Worm (Caenorhabditis elegans): Measurements from ENCODE around the gene ceh-33.

ceh-33 gene

DNA sequence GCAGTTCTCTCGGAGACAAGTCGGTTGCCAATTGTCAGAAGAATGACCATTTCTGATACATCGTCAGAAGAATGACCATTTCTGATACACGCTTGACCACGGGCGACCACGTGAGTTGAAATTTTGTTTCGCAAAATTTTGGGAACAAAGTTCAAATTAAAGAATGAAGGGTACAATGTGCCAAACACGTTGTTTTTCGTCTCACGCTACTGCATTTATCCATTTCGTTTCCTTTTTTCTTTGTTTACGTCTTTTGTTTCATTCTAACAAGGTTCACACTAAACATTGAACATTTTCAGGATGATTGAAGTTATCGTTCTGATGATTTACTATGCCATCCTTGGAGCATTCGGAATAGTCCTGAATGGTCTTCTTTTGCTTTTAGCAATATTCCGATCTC lies 27.0 kb upstream of the ceh-33 start, which contains the start of gene srd-9:
Gene srd-9 (plus strand): TSS at position 301 of the 400 bp plus-strand sequence.
- TF ChIP-seq ceh-19 (GFP tag; optimal IDR thresholded peaks at IDR 0.05) = no peak
- no peak for TF ChIP-seq pat-9 (tag; optimal IDR thresholded peaks at IDR 0.05)
- TF ChIP-seq hlh-13 (GFP tag; optimal IDR thresholded peaks at IDR 0.05) = no peak
- TF ChIP-seq ceh-2 (tag; optimal IDR thresholded peaks at IDR 0.05) = no peak
- TF ChIP-seq ets-4 (tag; optimal IDR thresholded peaks at IDR 0.05) = no peak
- no peak for TF ChIP-seq rnt-1 (tag; optimal IDR thresholded peaks at IDR 0.05)
- TF ChIP-seq nhr-232 (tag; optimal IDR thresholded peaks at IDR 0.05) = no peak

DNA sequence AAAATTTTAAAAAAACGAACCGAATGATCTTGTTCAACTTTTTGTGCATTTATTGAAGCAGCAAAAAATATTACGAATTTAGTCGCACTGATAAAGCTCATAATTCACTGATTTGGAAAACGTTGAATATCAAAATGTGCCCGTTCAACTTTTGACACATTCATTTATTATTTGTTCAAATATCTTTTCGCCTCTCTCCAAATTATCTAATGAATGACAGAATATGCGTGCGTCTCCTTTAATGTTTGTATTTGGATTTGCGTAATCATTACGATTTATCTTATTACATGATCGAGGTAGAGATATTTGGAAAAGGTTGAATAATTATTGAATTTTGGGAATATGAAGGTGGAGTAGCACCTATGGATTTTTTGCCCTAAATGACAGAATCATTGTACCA lies 25.0 kb upstream of the ceh-33 start, which contains the start of gene T09D3.3:
Gene T09D3.3 (minus strand): TSS at position 101 of the 400 bp plus-strand sequence.
- TF ChIP-seq pha-2 (tag; optimal IDR thresholded peaks at IDR 0.05) (no peak), gmeb-2 (tag; optimal IDR thresholded peaks at IDR 0.05) (no peak), madf-2 (tag; optimal IDR thresholded peaks at IDR 0.05) (no peak), pros-1 (tag; optimal IDR thresholded peaks at IDR 0.05) (no peak), ceh-48 (tag; optimal IDR thresholded peaks at IDR 0.05) (no peak), sdc-2 (tag; optimal IDR thresholded peaks at IDR 0.05) (no peak), nhr-11 (tag; optimal IDR thresholded peaks at IDR 0.05) (no peak), hlh-8 (tag; optimal IDR thresholded peaks at IDR 0.05) (no peak), lim-6 (tag; optimal IDR thresholded peaks at IDR 0.05) (no peak), dve-1 (tag; optimal IDR thresholded peaks at IDR 0.05) (no peak), mec-3 (tag; optimal IDR thresholded peaks at IDR 0.05; ENCODE audit: borderline replicate concordance) (no peak), pqm-1 (tag; optimal IDR thresholded peaks at IDR 0.05) (no peak), fax-1 (tag; optimal IDR thresholded peaks at IDR 0.05) (no peak), ceh-45 (GFP tag; IDR thresholded peaks at IDR 0.05) (no peak), elt-2 (tag; optimal IDR thresholded peaks at IDR 0.05) (no peak), odd-2 (tag; optimal IDR thresholded peaks at IDR 0.05) (no peak), elt-4 (tag; optimal IDR thresholded peaks at IDR 0.05) (no peak), hlh-15 (tag; optimal IDR thresholded peaks at IDR 0.05) (no peak), unc-55 (GFP tag; optimal IDR thresholded peaks at IDR 0.05) (no peak), ceh-6 (GFP tag; optimal IDR thresholded peaks at IDR 0.05) (no peak)

DNA sequence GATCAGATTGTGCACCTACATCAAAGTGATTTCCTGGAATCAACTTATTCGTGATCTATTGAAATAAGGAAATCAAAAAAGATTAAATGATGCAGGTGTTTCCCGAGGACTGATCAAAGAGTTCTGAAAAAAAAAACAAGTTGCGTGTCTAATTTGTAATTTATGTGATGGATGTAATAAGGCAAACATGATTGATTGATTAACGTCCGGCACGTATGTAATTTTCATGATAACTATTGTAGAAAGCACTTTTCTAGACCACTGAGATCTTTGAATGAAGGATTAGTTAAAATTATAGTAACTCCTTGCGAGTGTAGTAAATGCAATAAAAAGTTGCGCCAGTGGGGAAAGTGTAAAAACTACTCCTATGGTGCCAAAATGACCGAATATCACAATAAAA lies 21.0 kb upstream of the ceh-33 start, which contains the start of gene srg-25:
Gene srg-25 (minus strand): TSS at position 101 of the 400 bp plus-strand sequence.
- TF ChIP-seq K09A11.1 (tag; optimal IDR thresholded peaks at IDR 0.05; ENCODE audit: insufficient read depth) = no peak
- TF ChIP-seq ceh-6 (GFP tag; optimal IDR thresholded peaks at IDR 0.05) = no peak
- TF ChIP-seq syd-9 (tag; optimal IDR thresholded peaks at IDR 0.05) = no peak
- TF ChIP-seq ama-1 (optimal IDR thresholded peaks at IDR 0.05) = no peak
- no peak for TF ChIP-seq C08G9.2 (tag; optimal IDR thresholded peaks at IDR 0.05)

DNA sequence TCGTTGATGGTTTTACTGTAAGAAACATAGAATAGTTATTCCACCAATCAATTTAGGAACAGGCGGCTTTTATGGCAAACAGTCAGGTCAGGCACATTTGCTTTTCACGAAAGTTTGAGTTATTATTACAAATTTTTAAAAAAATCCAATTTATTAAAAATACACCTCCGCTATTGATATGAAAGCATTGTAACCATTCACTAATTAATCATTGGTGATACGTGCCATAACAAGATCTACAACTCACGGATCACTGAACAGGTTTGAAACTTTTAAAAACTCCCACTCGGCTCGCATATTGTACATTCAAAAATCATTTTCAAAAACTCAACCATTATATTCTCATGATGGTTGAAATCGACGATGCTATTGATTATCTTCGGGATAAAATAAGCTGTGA lies 15.0 kb upstream of the ceh-33 start, which contains the start of gene srg-27:
Gene srg-27 (plus strand): TSS at position 301 of the 400 bp plus-strand sequence.
- TF ChIP-seq hlh-8 (tag; optimal IDR thresholded peaks at IDR 0.05) (no peak), lim-6 (tag; optimal IDR thresholded peaks at IDR 0.05) (no peak), unc-3 (GFP tag; conservative IDR thresholded peaks at IDR 0.05) (no peak), unc-3 (tag; optimal IDR thresholded peaks at IDR 0.05) (no peak), Y22D7AL.16 (tag; optimal IDR thresholded peaks at IDR 0.05) (no peak), pha-4 (tag; optimal IDR thresholded peaks at IDR 0.05) (no peak), gmeb-2 (tag; optimal IDR thresholded peaks at IDR 0.05) (no peak), hlh-15 (tag; optimal IDR thresholded peaks at IDR 0.05) (no peak), ceh-22 (tag; optimal IDR thresholded peaks at IDR 0.05) (no peak), dve-1 (tag; optimal IDR thresholded peaks at IDR 0.05) (no peak), K02D7.2 (tag; optimal IDR thresholded peaks at IDR 0.05) (no peak), unc-42 (tag; optimal IDR thresholded peaks at IDR 0.05) (no peak), zip-5 (tag; optimal IDR thresholded peaks at IDR 0.05) (no peak), nhr-11 (tag; optimal IDR thresholded peaks at IDR 0.05) (no peak), lin-11 (tag; optimal IDR thresholded peaks at IDR 0.05) (no peak), ceh-30 (tag; optimal IDR thresholded peaks at IDR 0.05) (no peak), ceh-14 (tag; optimal IDR thresholded peaks at IDR 0.05) (no peak), sdc-2 (tag; optimal IDR thresholded peaks at IDR 0.05) (no peak), sox-4 (tag; optimal IDR thresholded peaks at IDR 0.05) (no peak), pha-2 (tag; optimal IDR thresholded peaks at IDR 0.05) (no peak), ceh-31 (tag; optimal IDR thresholded peaks at IDR 0.05) (no peak)

Measured in whole organism, late embryonic.